Fruit fly (Drosophila melanogaster): ENCODE measurements around the gene Sfp96F.

Gene Sfp96F

DNA sequence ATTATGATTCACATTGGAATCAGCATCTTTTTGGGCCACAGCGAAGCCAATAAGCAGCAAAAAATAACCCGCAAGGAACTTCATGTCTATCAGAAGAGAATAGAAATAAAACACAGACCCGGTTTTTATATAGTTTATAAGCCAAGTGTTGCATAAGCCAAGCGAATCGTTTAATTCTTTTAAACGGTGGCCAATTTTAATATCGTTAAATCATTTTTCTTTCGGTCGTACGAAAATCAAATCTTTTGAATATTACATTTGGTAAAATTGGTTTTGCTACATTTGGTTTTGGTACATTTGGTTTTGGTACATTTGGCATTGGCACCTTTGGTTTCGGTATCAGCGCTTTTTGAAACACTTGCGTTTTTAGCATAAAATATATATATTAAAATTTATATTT is at the start of gene Sfp96F:
Sfp96F (minus strand) TSS at position 101 of the 400 bp plus-strand sequence.
- TF ChIP-seq noc (tag; optimal IDR thresholded peaks at IDR 0.05) = no peak

DNA sequence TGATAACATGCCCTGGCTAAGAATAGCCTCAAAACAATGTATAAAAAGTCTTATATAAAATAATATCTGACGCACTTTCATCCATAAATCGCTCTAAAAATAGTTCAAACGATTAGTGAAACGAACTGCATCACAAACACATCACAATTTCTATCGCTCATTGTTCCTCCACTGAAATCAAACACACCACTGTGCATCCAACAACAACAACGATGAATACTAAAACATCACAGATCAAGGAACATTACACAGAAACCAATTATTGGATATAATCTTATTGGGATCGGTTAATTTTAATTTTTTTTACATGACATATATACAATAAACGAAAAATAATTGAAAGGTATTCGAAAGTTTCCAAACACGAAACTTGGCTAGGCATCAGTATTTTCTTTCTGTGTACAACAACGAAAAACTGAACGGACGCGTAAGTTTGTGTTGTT is 49.3 kb upstream of the Sfp96F start:
- TF ChIP-seq noc (tag; optimal IDR thresholded peaks at IDR 0.05) = no peak

DNA sequence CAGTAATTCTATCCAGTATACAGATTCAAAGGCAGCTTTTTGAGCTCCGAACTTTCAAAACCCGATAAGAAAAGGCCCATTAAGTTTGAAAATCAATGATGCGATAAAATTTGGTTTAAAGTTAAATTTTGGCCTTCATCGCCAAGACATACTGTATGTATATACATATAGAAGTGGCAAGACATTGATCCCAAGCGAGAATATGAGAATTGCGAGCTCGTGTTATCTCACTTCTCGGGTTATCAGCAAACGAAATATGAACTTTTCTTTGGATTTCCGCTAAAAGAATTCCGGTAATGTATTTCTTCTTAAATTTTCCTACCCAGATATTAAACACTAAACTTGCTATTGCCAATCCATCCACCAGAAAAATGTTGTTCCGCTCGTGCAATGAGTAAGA is 47.0 kb upstream of the Sfp96F start:
- TF ChIP-seq noc (tag; optimal IDR thresholded peaks at IDR 0.05) = no peak

DNA sequence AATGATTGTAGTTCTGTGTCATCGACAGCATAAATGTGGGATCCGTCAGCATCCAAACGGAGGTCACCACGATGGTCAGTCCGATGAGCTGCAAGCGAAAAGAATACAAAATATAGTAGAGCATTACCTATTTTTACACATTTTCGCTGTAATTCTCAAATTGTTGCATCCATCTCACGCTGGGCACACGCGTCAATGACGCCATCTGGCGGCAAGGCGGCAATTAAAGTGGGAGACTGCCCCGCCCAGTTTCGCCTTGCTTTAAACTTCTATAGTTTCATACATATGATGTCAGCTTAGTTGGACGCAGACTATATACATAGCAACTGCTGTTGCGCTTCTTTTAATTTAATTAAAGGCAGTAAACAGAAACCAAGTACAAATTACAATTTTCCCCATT is 46.6 kb upstream of the Sfp96F start:
- no peak for TF ChIP-seq noc (tag; optimal IDR thresholded peaks at IDR 0.05)

DNA sequence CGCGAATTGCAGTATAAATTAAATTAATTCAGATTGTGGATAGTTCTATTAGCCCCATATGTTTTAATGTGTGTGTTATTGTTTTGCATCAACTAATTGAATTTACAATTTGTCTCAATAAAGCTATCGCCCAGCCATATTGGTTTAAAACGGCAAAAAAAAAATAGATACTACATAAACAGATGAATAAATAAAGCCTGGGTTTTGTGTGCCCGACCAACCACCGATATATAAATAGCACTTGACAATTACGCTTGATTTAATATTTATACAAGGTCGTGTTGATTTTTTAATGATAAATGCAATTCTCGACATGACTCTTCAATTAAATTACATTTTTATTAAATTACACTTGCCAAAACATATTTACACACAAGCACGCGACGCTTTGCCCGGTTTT is 40.4 kb upstream of the Sfp96F start:
- TF ChIP-seq noc (tag; optimal IDR thresholded peaks at IDR 0.05) = no peak

DNA sequence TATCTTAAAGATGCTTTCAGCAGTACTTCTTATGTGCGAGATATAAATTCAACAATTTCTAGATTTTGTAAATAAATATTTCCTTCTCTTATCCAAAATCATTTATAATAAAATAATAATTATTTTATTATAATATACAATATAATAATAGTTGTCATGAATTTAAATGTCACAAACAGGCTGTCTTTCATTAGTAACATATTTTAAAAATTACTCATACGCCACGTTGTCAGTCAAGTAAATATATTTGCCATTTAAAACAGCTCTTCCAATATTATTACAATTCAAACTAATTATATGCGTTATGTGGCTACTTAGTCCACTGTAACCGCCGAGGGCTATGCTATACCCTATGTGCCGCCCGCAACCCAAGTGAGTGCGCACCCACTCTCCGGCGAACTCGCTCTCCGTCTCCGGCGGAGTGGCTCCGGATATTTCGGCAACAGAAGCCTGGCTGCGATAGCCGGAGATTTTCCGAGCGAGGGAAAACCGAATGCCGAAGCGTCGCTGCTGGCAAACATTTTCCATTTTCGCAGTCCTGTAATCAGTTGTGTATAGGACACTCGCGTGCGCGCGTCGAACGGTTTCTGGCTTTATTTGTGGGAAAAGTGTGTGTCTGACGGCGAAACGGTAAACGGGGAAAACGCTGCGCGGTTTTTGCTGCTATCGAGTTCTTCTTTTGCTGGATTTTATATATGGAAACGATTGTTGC is 25.7 kb upstream of the Sfp96F start, which contains the start of gene CG5890:
CG5890 (plus strand) TSS at position 561 of the 712 bp plus-strand sequence.
- no peak for TF ChIP-seq noc (tag; optimal IDR thresholded peaks at IDR 0.05)

DNA sequence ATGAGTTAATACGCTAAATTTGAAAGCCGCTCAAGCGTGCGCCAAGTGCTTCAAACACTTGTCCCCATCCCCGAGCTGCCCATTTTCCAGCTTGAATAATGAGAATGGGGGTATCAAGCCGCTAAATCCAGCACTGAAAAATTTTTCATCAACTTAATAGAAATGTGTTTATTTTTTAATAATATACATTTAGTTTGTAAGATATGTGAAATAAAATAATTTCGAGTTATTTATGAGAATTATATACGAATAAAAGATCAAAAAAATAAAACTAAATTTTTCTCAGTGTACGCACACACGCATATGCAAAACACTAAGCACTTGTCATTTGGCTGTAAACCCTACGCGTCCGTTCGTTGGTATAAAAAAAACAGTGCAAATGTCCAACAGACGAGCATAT is 24.8 kb upstream of the Sfp96F start:
- no peak for TF ChIP-seq noc (tag; optimal IDR thresholded peaks at IDR 0.05)

DNA sequence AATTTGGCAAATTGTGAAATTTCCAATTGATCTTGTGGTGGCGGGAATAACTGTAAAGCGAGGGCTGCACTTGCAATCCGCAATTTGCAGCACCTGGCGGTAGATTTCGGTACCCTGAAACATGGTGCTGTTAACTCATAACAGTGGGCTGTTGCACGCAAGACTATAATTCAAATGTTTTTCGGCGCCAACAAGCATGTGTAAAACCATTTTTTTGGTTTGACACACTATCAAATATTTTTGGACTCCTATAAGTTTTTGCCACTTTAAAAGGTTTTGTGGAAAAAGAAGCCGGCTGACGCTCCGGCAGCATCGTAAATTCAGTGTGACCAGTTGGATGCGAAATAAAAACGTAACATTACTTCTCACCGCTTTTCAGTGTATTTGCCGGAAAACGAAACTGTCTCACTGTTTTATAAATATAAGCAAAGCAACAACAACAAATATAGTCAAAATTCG is 21.2 kb upstream of the Sfp96F start, which contains the start of the genes CG14545 and CG5886:
CG14545 (minus strand) TSS at position 68 of the 459 bp plus-strand sequence.
CG5886 (plus strand) TSS at position 409 of the 459 bp plus-strand sequence.
- no peak for TF ChIP-seq noc (tag; optimal IDR thresholded peaks at IDR 0.05)

DNA sequence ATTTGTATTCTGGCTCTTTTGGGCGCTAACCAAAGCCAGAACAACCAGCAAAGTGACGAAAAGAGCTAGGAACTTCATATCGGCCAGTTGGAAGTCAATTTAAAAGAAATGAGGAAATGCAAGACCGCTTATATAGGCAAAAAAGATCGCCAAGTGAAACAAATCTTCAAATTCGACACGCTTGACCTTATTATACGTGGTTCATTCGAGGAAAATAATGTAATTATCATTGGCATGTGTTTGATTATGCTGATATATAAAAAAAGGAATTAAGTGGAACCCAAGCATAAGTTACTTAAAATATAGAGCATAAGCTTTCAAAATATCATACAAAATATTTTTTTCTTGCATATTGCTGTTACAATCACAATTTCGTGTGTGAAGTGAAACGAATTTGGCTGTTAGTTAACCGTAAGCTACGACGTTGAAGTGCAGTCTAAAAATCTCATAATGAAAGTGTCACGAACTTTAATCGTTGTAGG is 1.8 kb upstream of the Sfp96F start, which contains the start of the genes Mst57Da and alpha4GT2:
Mst57Da (minus strand) TSS at position 101 of the 482 bp plus-strand sequence.
alpha4GT2 (plus strand) TSS at position 432 of the 482 bp plus-strand sequence.
- TF ChIP-seq noc (tag; optimal IDR thresholded peaks at IDR 0.05) = no peak

DNA sequence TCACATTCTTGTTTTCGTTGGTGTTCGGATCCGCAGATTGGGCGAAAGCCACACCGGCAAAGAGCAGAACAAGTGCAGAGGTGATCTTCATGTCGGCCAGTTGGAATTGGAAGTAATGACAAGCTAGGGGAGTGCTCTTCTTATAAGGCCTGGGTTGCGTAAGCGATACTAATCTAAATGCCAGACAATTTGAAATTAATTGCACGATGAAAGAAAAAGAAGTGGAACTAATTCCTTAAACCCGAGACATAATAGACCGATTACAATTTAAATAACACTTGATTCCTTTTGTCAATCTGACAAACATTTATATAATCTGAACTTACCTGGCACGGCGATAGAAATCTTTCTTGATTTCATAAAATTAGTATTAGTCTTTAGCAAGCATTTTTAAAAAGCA is 786 bp upstream of the Sfp96F start, which contains the start of gene Mst57Db:
Mst57Db (minus strand) TSS at position 101 of the 400 bp plus-strand sequence.
- TF ChIP-seq noc (tag; optimal IDR thresholded peaks at IDR 0.05) = no peak

DNA sequence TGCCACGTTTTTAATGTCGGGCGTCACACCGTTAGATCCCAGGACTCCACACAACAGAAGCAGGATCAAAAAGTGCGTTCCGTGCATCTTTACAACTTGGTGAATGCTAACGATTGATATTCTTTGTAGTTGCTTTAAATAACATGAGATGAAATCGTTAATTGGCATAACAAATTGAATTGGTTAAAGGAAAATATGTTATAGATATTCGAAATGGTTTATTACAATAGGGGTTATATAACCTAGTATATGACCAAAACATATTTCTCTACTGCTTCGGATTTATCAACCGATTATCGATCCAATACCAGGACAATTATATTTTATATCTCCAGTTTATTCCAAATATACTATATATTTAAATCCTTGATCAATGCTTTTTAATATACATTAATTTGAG is 430 bp downstream of the Sfp96F start, which contains the start of gene Mst57Dc:
Mst57Dc (minus strand) TSS at position 101 of the 400 bp plus-strand sequence.
- TF ChIP-seq noc (tag; optimal IDR thresholded peaks at IDR 0.05) = no peak

DNA sequence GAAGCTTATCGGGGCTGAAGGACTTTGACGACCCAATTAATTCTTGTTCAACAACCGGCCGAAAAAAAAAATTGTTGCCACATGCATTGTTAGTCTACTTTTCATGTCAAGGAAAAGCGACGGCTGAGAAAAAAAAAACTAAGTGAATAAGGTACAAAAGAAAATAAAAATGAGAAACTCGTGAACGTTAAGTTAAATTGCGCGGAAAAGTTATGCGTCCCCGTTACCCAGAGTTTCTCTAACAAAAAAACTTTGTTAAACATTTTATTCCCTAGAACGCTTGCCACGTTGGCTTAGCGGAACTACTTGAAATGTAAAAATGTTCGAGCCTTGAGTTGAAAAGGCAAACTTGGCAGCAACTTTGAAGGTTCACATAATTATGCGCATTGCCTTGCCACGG is 14.8 kb downstream of the Sfp96F start, which contains the start of gene CG14354:
CG14354 (plus strand) TSS at position 301 of the 400 bp plus-strand sequence.
- TF ChIP-seq noc (tag; optimal IDR thresholded peaks at IDR 0.05) = no peak

DNA sequence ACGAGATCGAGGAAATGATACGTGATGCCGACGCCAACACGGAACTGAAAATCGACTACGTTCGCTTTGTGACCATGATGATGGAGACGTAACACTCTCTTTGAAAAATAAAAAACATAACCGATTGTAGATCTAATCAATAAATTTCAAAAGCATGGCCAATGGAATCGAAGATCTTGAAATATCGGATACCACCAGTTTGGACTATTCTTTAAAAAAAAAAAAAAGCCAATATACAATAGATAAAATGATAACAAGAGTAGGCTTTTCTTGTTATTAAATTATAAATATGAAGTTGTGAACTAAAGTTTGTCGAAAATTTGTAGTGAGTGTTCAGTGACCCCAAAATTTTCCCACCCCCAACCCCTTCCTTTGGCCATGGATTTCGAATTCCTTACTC is 18.4 kb downstream of the Sfp96F start, which contains the start of the genes Acam and CG17770:
Acam (plus strand) TSS at position 301 of the 400 bp plus-strand sequence.
CG17770 (plus strand) TSS at position 301 of the 400 bp plus-strand sequence.
- no peak for TF ChIP-seq noc (tag; optimal IDR thresholded peaks at IDR 0.05)

DNA sequence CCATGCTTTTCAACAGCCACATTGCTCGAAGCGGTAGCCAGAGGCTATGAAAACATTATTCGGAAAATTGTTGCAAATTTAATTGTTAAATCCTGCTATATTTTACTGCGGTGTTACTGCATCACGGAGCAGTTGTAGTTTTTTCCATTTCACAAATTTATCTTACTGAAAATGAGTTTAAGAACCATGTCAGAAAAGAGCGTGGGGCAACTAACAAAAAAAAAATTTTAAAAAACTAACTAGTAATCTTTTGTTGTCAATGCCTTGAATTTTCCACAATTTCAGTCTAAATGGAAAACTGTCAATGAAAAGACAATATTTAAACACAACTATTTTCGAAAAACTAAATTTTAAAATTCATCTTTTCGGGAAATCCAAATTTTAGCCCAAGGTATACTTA is 19.2 kb downstream of the Sfp96F start, which contains the start of gene CG5024:
CG5024 (plus strand) TSS at position 301 of the 400 bp plus-strand sequence.
- TF ChIP-seq noc (tag; optimal IDR thresholded peaks at IDR 0.05) = no peak

DNA sequence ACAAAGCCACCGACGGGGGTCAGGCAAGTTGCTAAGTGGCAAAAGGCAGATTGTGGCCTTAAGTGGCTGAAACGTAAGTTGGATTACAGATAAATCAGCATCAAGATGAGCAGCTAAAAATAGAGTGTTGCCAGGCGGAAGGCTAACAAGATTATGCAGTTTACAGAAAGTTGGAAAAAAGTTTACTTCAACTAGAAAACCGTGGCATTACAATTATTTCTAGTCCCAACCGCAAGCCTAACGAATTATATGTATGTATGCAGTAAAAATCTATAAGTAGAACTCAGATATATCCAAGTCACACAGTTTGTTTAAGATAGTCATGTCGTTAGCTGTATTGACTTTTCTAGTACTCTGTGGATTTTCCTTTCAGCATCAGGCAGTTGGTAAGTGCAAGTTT is 23.9 kb downstream of the Sfp96F start, which contains the start of gene BG642167:
BG642167 (plus strand) TSS at position 301 of the 400 bp plus-strand sequence.
- TF ChIP-seq noc (tag; optimal IDR thresholded peaks at IDR 0.05) = no peak

DNA sequence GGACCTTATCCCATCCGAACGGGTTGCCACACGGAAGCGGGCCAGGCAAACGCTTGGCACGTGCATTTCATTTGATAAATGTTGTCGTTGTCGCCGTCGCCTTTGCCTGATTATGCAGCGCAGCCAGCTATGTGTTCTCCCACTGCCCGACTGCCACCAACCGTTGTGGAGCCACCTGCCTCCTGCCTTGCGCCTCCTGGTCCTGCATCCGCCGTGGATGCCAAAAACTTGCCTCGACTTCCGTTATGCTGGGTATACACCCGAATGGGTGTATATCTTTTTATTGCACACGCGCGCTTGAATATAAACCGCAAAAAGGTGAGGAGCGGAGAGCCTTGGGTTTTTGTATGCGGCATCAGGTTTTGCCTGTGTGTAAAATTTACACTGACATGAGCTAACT is 38.2 kb downstream of the Sfp96F start:
- no peak for TF ChIP-seq noc (tag; optimal IDR thresholded peaks at IDR 0.05)
